Worm (Caenorhabditis elegans): ENCODE data around the gene pat-3.

ce11 chrIII:3927450-3927849 is 13.5 kb upstream of the pat-3 start:
- no peak for TF ChIP-seq dao-5 (tag; optimal IDR thresholded peaks at IDR 0.05)
- no peak for TF ChIP-seq W03F9.2 (tag; optimal IDR thresholded peaks at IDR 0.05)
